In the genomic region with DNA sequence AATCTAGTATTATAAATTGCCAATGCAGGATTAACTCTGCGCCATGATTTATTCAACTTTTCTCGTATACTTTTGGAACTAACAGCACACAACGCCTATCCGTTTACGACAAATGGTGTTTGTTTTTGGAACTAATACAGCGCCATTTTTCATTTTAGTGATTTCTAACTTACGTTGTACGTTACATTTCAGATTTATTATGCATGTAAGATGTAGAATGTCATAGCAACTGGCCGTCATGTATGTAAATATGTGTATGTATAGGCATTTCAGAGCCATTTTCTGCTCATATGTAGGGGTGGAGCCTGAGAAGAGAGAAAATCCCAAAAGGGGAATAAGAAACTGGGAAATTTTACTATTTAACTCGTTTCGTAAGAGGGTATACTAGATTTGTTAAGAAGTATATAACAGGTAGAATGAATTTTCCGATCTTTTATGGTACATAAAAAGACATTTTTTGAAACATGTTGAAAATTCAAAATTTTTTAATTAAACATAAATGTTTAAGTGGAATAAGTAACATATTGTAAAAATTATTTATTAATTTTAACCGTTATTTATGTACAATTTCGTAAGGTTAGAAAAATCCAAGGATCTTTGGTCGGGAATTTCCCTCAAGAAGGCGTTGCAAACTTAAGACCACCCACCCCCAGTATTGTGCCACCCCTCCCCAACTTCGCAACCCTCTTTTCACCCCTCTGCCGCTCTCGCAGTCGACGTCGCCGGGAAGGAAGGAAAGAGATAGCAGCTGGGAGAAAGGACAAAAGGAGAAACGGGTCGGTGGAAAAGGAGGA, we compare ENCODE assay signal across 4 fruit fly cellular contexts.
TF ChIP-seq lines count a peak whose summit lies in the region.

No protein-coding gene starts in this region.

TF ChIP-seq in whole organism, embryonic, 481 proteins besides CTCF, POLR2A, EP300 and RAD21 (continued from another document and continues in another):
- peak; percentile 52 for TF ChIP-seq CG2120 (GFP tag; optimal IDR thresholded peaks at IDR 0.05; lab: Kevin White, UChicago)
- TF ChIP-seq vnd (GFP tag; IDR thresholded peaks at IDR 0.05; lab: Robert Waterston, UW; ENCODE audit: partially characterized antibody), result no peak
- peak; percentile 89 for TF ChIP-seq CG3163 (GFP tag; optimal IDR thresholded peaks at IDR 0.05; lab: Kevin White, UChicago)
- peak; percentile 83 for TF ChIP-seq phol (tag; optimal IDR thresholded peaks at IDR 0.05; lab: Kevin White, UChicago)
- TF ChIP-seq croc (GFP tag; conservative IDR thresholded peaks at IDR 0.05; lab: Robert Waterston, UW), result peak; percentile 34; the same call in 1 of the 3 replicates
- no peak for TF ChIP-seq C15 (GFP tag; IDR thresholded peaks at IDR 0.05; lab: Robert Waterston, UW)
- no peak; the same call in 2 of the 3 replicates for TF ChIP-seq tgo (GFP tag; IDR thresholded peaks at IDR 0.05; lab: Robert Waterston, UW)
- peak in 1 of 2 experiments; percentile 64 for TF ChIP-seq chif (GFP tag; optimal IDR thresholded peaks at IDR 0.05; lab: Kevin White, UChicago)
- TF ChIP-seq zen (tag; optimal IDR thresholded peaks at IDR 0.05; lab: Kevin White, UChicago), result peak; percentile 81
- TF ChIP-seq CG13775 (GFP tag; optimal IDR thresholded peaks at IDR 0.05; lab: Kevin White, UChicago), result no peak
- TF ChIP-seq CG10147 (GFP tag; optimal IDR thresholded peaks at IDR 0.05; lab: Kevin White, UChicago), result peak; percentile 30
- TF ChIP-seq CG6689 (GFP tag; IDR thresholded peaks at IDR 0.05; lab: Robert Waterston, UW), result no peak
- TF ChIP-seq CG10979 (tag; optimal IDR thresholded peaks at IDR 0.05; lab: Kevin White, UChicago), result peak; percentile 33
- no peak for TF ChIP-seq tio (GFP tag; optimal IDR thresholded peaks at IDR 0.05; lab: Kevin White, UChicago)
- TF ChIP-seq CG10959 (GFP tag; IDR thresholded peaks at IDR 0.05; lab: Robert Waterston, UW), result no peak
- peak; percentile 80 for TF ChIP-seq knrl (GFP tag; IDR thresholded peaks at IDR 0.05; lab: Robert Waterston, UW; ENCODE audit: partially characterized antibody)
- TF ChIP-seq insv (GFP tag; optimal IDR thresholded peaks at IDR 0.05; lab: Kevin White, UChicago), result peak in 1 of 2 experiments; percentile 75
- no peak for TF ChIP-seq CG18619 (GFP tag; optimal IDR thresholded peaks at IDR 0.05; lab: Kevin White, UChicago)
- no peak for TF ChIP-seq CG15479 (GFP tag; optimal IDR thresholded peaks at IDR 0.05; lab: Kevin White, UChicago)
- no peak for TF ChIP-seq CG2116 (GFP tag; optimal IDR thresholded peaks at IDR 0.05; lab: Kevin White, UChicago)
- no peak for TF ChIP-seq CG17568 (GFP tag; optimal IDR thresholded peaks at IDR 0.05; lab: Kevin White, UChicago)
- no peak for TF ChIP-seq CG9609 (GFP tag; optimal IDR thresholded peaks at IDR 0.05; lab: Kevin White, UChicago)
- TF ChIP-seq CG14965 (GFP tag; optimal IDR thresholded peaks at IDR 0.05; lab: Kevin White, UChicago; ENCODE audit: borderline replicate concordance), result no peak
- TF ChIP-seq schlank (tag; optimal IDR thresholded peaks at IDR 0.05; lab: Kevin White, UChicago), result no peak
- TF ChIP-seq CG13296 (GFP tag; optimal IDR thresholded peaks at IDR 0.05; lab: Kevin White, UChicago), result no peak
- no peak for TF ChIP-seq dati (GFP tag; IDR thresholded peaks at IDR 0.05; lab: Robert Waterston, UW)
- TF ChIP-seq Neu2 (GFP tag; optimal IDR thresholded peaks at IDR 0.05; lab: Kevin White, UChicago; ENCODE audit: borderline replicate concordance), result no peak
- peak; percentile 53 for TF ChIP-seq Abd-B (GFP tag; optimal IDR thresholded peaks at IDR 0.05; lab: Kevin White, UChicago)
- TF ChIP-seq Gug (GFP tag; IDR thresholded peaks at IDR 0.05; lab: Robert Waterston, UW), result 0 out of 4 replicates have a peak, but pooled peaks have one; percentile 12

TF ChIP-seq in whole organism, prepupa, 60 proteins besides CTCF, POLR2A, EP300 and RAD21 (continued from another document):
- peak; percentile 53 for TF ChIP-seq Hr39 (GFP tag; optimal IDR thresholded peaks at IDR 0.05; lab: Kevin White, UChicago)
- peak; percentile 19 for TF ChIP-seq CG3919 (GFP tag; optimal IDR thresholded peaks at IDR 0.05; lab: Kevin White, UChicago)
- TF ChIP-seq Lpt (GFP tag; optimal IDR thresholded peaks at IDR 0.05; lab: Kevin White, UChicago), result peak; percentile 8
- TF ChIP-seq CG32006 (GFP tag; optimal IDR thresholded peaks at IDR 0.05; lab: Kevin White, UChicago), result peak; percentile 62
- TF ChIP-seq fd59A (GFP tag; optimal IDR thresholded peaks at IDR 0.05; lab: Kevin White, UChicago), result no peak
- peak; percentile 50 for TF ChIP-seq cyc (GFP tag; optimal IDR thresholded peaks at IDR 0.05; lab: Kevin White, UChicago)
- peak; percentile 60 for TF ChIP-seq CG15336 (GFP tag; IDR thresholded peaks at IDR 0.05; lab: Robert Waterston, UW)
- no peak for TF ChIP-seq vri (GFP tag; optimal IDR thresholded peaks at IDR 0.05; lab: Kevin White, UChicago)
- peak; percentile 59 for TF ChIP-seq CG31627 (GFP tag; optimal IDR thresholded peaks at IDR 0.05; lab: Kevin White, UChicago)
- peak; percentile 22 for TF ChIP-seq Ets96B (tag; optimal IDR thresholded peaks at IDR 0.05; lab: Kevin White, UChicago)
- TF ChIP-seq lz (GFP tag; optimal IDR thresholded peaks at IDR 0.05; lab: Kevin White, UChicago), result peak; percentile 34
- TF ChIP-seq CG8632 (GFP tag; optimal IDR thresholded peaks at IDR 0.05; lab: Kevin White, UChicago), result no peak
- no peak for TF ChIP-seq CG6854 (GFP tag; optimal IDR thresholded peaks at IDR 0.05; lab: Kevin White, UChicago)
- peak; percentile 33 for TF ChIP-seq Hr4 (GFP tag; optimal IDR thresholded peaks at IDR 0.05; lab: Kevin White, UChicago)
- peak; percentile 60 for TF ChIP-seq Eip78C (GFP tag; lab: Kevin White, UChicago)
- 0 out of 2 replicates have a peak, but pooled peaks have one; percentile 8 for TF ChIP-seq Gug (GFP tag; IDR thresholded peaks at IDR 0.05; lab: Robert Waterston, UW)

TF ChIP-seq in whole organism, pupa, 21 proteins besides CTCF, POLR2A, EP300 and RAD21 (continued from another document):
- no peak for TF ChIP-seq Pif1A (GFP tag; optimal IDR thresholded peaks at IDR 0.05; lab: Kevin White, UChicago)

TF ChIP-seq in whole organism, wandering third instar larva, 38 proteins besides CTCF, POLR2A, EP300 and RAD21 (continued from another document):
- TF ChIP-seq CG9705 (GFP tag; optimal IDR thresholded peaks at IDR 0.05; lab: Kevin White, UChicago) (no peak), Mio (GFP tag; optimal IDR thresholded peaks at IDR 0.05; lab: Kevin White, UChicago) (no peak), CrebA (GFP tag; optimal IDR thresholded peaks at IDR 0.05; lab: Kevin White, UChicago; ENCODE audit: borderline replicate concordance) (peak; percentile 60), pan (optimal IDR thresholded peaks at IDR 0.05; lab: Kevin White, UChicago) (no peak), fru (GFP tag; optimal IDR thresholded peaks at IDR 0.05; lab: Kevin White, UChicago) (peak; percentile 33), tai (GFP tag; optimal IDR thresholded peaks at IDR 0.05; lab: Kevin White, UChicago) (peak; percentile 46), h (GFP tag; optimal IDR thresholded peaks at IDR 0.05; lab: Kevin White, UChicago) (peak; percentile 45), Dif (GFP tag; optimal IDR thresholded peaks at IDR 0.05; lab: Kevin White, UChicago; ENCODE audit: partially characterized antibody) (no peak), foxo (GFP tag; optimal IDR thresholded peaks at IDR 0.05; lab: Kevin White, UChicago) (peak in 1 of 2 experiments; percentile 63), rgr (GFP tag; optimal IDR thresholded peaks at IDR 0.05; lab: Kevin White, UChicago) (peak; percentile 34), psq (GFP tag; optimal IDR thresholded peaks at IDR 0.05; lab: Kevin White, UChicago) (no peak), sage (GFP tag; optimal IDR thresholded peaks at IDR 0.05; lab: Kevin White, UChicago) (no peak), br (GFP tag; optimal IDR thresholded peaks at IDR 0.05; lab: Kevin White, UChicago) (no peak), dsf (GFP tag; optimal IDR thresholded peaks at IDR 0.05; lab: Kevin White, UChicago; ENCODE audit: borderline replicate concordance) (no peak), lola (GFP tag; optimal IDR thresholded peaks at IDR 0.05; lab: Kevin White, UChicago) (no peak), sv (GFP tag; optimal IDR thresholded peaks at IDR 0.05; lab: Kevin White, UChicago) (no peak), brk (GFP tag; optimal IDR thresholded peaks at IDR 0.05; lab: Kevin White, UChicago) (peak; percentile 19), Sp1 (GFP tag; optimal IDR thresholded peaks at IDR 0.05; lab: Kevin White, UChicago) (no peak)
TF ChIP-seq in whole organism, wandering third instar larva: peak in this region for 13.
